Fruit fly (Drosophila melanogaster) S2 (cell line): ENCODE measurements around the gene Tsen2.

ENCODE experiments used
- CG8478 ChIP-seq: fragments of >200 bp; optimal IDR thresholded peaks from 2 replicates; lab custom pipeline; 2018
- CTCF ChIP-seq, 2 experiments: fragments of >200 bp; optimal IDR thresholded peaks; 2 replicates each; lab custom pipeline; 2018

- TF ChIP-seq CTCF (optimal IDR thresholded peaks at IDR 0.05; lab: Kevin White, UChicago): no peak
- TF ChIP-seq CG8478: no peak
Measured at dm6 chr2L:16720707-16721700, 8.6 kb upstream of the Tsen2 start.
